Fruit fly (Drosophila melanogaster) whole organism: ENCODE results near the gene Tctp.

ENCODE experiments used
- CG8478 ChIP-seq: fragments of >200 bp; optimal IDR thresholded peaks from 2 replicates; lab custom pipeline; 2018; ENCODE audit warnings: inconsistent platforms
- EcR ChIP-seq, 2 experiments: fragments of >200 bp; optimal IDR thresholded peaks; 2 replicates each; lab custom pipeline; 2017; ENCODE audit warnings: missing biosample characterization in 2 of 2, missing genetic modification characterization in 2 of 2, missing genetic modification reagents in 2 of 2
- pan ChIP-seq: fragments of >200 bp; optimal IDR thresholded peaks from 2 replicates; lab custom pipeline; 2017
- psq ChIP-seq: fragments of >200 bp; optimal IDR thresholded peaks from 2 replicates; lab custom pipeline; 2017
- usp ChIP-seq: fragments of >200 bp; optimal IDR thresholded peaks from 2 replicates; lab custom pipeline; 2017; ENCODE audit warnings: missing biosample characterization, missing genetic modification characterization, mixed read lengths

dm6 chr3R:11165974-11166373, 44.1 kb upstream of the Tctp start, which contains the start of gene Ugt35E1:
- no peak for TF ChIP-seq EcR (GFP tag; optimal IDR thresholded peaks at IDR 0.05; lab: Kevin White, UChicago)
- TF ChIP-seq psq (lab: Kevin White, UChicago), result no peak
- TF ChIP-seq CG8478 (lab: Kevin White, UChicago), result no peak
- no peak for TF ChIP-seq pan (lab: Kevin White, UChicago)
- TF ChIP-seq usp (GFP tag; lab: Kevin White, UChicago), result no peak
